Worm (Caenorhabditis elegans) whole organism, L3 larva: ENCODE data around the gene F10G2.1.

Experiments
- aly-2 ChIP-seq: fragments of 150-350 bp; optimal IDR thresholded peaks from 2 replicates; lab custom pipeline; 2014; ENCODE audit warnings: missing biosample characterization, missing genetic modification characterization
- ceh-28 ChIP-seq: fragments of 150-350 bp; optimal IDR thresholded peaks from 2 replicates; lab custom pipeline; 2014; ENCODE audit warnings: missing biosample characterization, missing genetic modification reagents, missing genetic modification characterization
- egl-27 ChIP-seq: sonication (generic microtip); optimal IDR thresholded peaks from 4 replicates; lab custom pipeline; 2017; ENCODE audit warnings: missing biosample characterization, missing genetic modification reagents, missing genetic modification characterization
- nhr-25 ChIP-seq: sonication (generic microtip); optimal IDR thresholded peaks from 2 replicates; lab custom pipeline; 2017; ENCODE audit warnings: missing biosample characterization, missing genetic modification characterization
- pha-4 ChIP-seq: fragments of 150-350 bp; optimal IDR thresholded peaks from 2 replicates; lab custom pipeline; 2014; ENCODE audit warnings: missing biosample characterization, missing genetic modification reagents, missing genetic modification characterization

ce11 chrV:7356684-7357083 is 24.3 kb downstream of the F10G2.1 start, which contains the start of gene C03G6.21:
- TF ChIP-seq ceh-28 (tag; lab: Kevin White, UChicago) (no peak), egl-27 (tag; lab: Kevin White, UChicago) (no peak), aly-2 (tag; lab: Kevin White, UChicago) (no peak), nhr-25 (tag; lab: Kevin White, UChicago) (no peak), pha-4 (tag; lab: Kevin White, UChicago) (no peak)
